Fruit fly (Drosophila melanogaster): ENCODE measurements around the gene CG9331.
A peak's percentile ranks its signal among the peaks of the same experiment; 100 is the strongest.

CG9331 gene

DNA sequence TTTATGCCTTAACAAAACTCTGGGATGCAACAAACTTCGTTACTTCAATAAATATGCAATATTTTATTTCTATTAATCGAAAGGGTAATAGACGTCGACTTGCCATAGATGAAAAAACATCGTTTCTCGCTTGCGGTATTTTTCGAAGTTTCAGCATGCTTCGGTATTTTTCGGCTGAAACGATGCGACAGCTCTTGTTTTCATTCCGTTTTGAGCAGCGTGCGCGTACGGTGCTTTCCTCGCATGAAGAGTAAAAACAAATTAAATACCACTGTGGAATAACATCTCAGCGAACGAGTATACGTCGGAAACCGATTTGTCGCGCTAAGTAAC lies 25.1 kb upstream of the CG9331 start, which contains the start of gene CG9328 (continued):
- TF ChIP-seq OdsH (GFP tag; optimal IDR thresholded peaks at IDR 0.05) (peak; percentile 50), CG6854 (GFP tag; optimal IDR thresholded peaks at IDR 0.05) (peak; percentile 26), vri (GFP tag; optimal IDR thresholded peaks at IDR 0.05) (peak; percentile 39), Blimp-1 (GFP tag; optimal IDR thresholded peaks at IDR 0.05) (no peak), CG11762 (GFP tag; optimal IDR thresholded peaks at IDR 0.05; ENCODE audit: insufficient read depth) (peak; percentile 15), CG34406 (GFP tag; optimal IDR thresholded peaks at IDR 0.05) (peak; percentile 31), acj6 (GFP tag; optimal IDR thresholded peaks at IDR 0.05) (peak; percentile 36), Lpt (GFP tag; optimal IDR thresholded peaks at IDR 0.05) (no peak), Hr38 (GFP tag; optimal IDR thresholded peaks at IDR 0.05) (no peak), Gug (GFP tag; IDR thresholded peaks at IDR 0.05) (0 out of 2 replicates have a peak, but pooled peaks have one; percentile 25), svp (GFP tag) (peak; percentile 68), achi (GFP tag; optimal IDR thresholded peaks at IDR 0.05) (no peak), Sox14 (GFP tag; optimal IDR thresholded peaks at IDR 0.05) (peak; percentile 0), esn (GFP tag; optimal IDR thresholded peaks at IDR 0.05) (peak; percentile 51), Met (GFP tag; optimal IDR thresholded peaks at IDR 0.05) (peak; percentile 63), CG6792 (GFP tag; optimal IDR thresholded peaks at IDR 0.05) (peak; percentile 22), CG8119 (GFP tag; IDR thresholded peaks at IDR 0.05) (no peak), CG6808 (GFP tag; optimal IDR thresholded peaks at IDR 0.05) (no peak), CG8632 (GFP tag; optimal IDR thresholded peaks at IDR 0.05) (no peak), CG31627 (GFP tag; optimal IDR thresholded peaks at IDR 0.05) (peak; percentile 54), topi (GFP tag; optimal IDR thresholded peaks at IDR 0.05) (peak; percentile 50), CG3919 (GFP tag; optimal IDR thresholded peaks at IDR 0.05) (peak; percentile 49), CG7368 (GFP tag; optimal IDR thresholded peaks at IDR 0.05) (no peak), CG1621 (tag; optimal IDR thresholded peaks at IDR 0.05) (peak; percentile 22), Smox (GFP tag; optimal IDR thresholded peaks at IDR 0.05) (peak; percentile 62), Ets21C (GFP tag; optimal IDR thresholded peaks at IDR 0.05) (peak; percentile 6), CG10669 (GFP tag; optimal IDR thresholded peaks at IDR 0.05) (peak; percentile 41), salr (GFP tag; optimal IDR thresholded peaks at IDR 0.05) (peak in 1 of 2 experiments; percentile 13), CG6163 (GFP tag; IDR thresholded peaks at IDR 0.05) (peak; percentile 74), CG11294 (GFP tag; IDR thresholded peaks at IDR 0.05) (peak; percentile 18; the same call in 1 of the 2 replicates)

DNA sequence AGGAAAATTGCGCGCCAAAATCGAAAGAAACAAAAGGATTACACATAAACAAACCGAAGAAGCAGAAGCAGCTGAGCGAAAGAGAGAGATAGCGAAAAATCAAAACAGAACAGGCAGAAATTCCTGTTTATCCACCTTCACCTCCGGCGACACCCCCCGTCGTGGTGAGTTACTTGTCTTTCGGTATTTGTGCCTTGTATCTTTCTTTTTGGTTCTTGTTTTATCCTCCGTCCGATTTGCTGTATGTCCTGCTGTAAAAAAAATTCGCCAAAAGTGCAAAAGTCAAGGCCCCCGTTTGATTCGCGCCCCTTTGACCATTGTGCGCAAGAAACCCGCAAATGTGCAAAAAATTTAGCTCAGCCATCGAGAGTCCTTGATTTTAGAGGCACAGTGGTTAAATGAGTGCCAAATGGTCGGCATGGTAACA lies 24.3 kb upstream of the CG9331 start:
- TF ChIP-seq Sox102F (GFP tag; optimal IDR thresholded peaks at IDR 0.05) (peak; percentile 22), CG8319 (GFP tag; optimal IDR thresholded peaks at IDR 0.05) (no peak), CG34406 (GFP tag; optimal IDR thresholded peaks at IDR 0.05) (no peak), Hr4 (GFP tag; optimal IDR thresholded peaks at IDR 0.05) (no peak), dac (GFP tag; optimal IDR thresholded peaks at IDR 0.05) (no peak), CG32006 (GFP tag; optimal IDR thresholded peaks at IDR 0.05) (no peak), Blimp-1 (GFP tag; optimal IDR thresholded peaks at IDR 0.05) (no peak), CG15336 (GFP tag; IDR thresholded peaks at IDR 0.05) (peak; percentile 25; the same call in 1 of the 2 replicates), svp (GFP tag) (peak; percentile 55), dsx (GFP tag; optimal IDR thresholded peaks at IDR 0.05; ENCODE audit: poor library complexity, severe bottlenecking) (peak; percentile 4), CG1621 (tag; optimal IDR thresholded peaks at IDR 0.05) (peak; percentile 48), CG9139 (GFP tag; optimal IDR thresholded peaks at IDR 0.05) (peak; percentile 53), Lpt (GFP tag; optimal IDR thresholded peaks at IDR 0.05) (peak; percentile 4), CG4318 (GFP tag; optimal IDR thresholded peaks at IDR 0.05) (no peak), OdsH (GFP tag; optimal IDR thresholded peaks at IDR 0.05) (no peak), cyc (GFP tag; optimal IDR thresholded peaks at IDR 0.05) (no peak), CG6276 (GFP tag; optimal IDR thresholded peaks at IDR 0.05) (peak; percentile 12), CG6163 (GFP tag; IDR thresholded peaks at IDR 0.05) (peak; percentile 64; the same call in 2 of the 3 replicates), ss (GFP tag; optimal IDR thresholded peaks at IDR 0.05) (peak; percentile 48 to 62), Ets96B (tag; optimal IDR thresholded peaks at IDR 0.05) (no peak), Eip78C (GFP tag) (peak; percentile 23), CG7368 (GFP tag; optimal IDR thresholded peaks at IDR 0.05) (no peak), salr (GFP tag; optimal IDR thresholded peaks at IDR 0.05) (no peak), Ets21C (GFP tag; optimal IDR thresholded peaks at IDR 0.05) (no peak), CG10631 (GFP tag; optimal IDR thresholded peaks at IDR 0.05) (no peak), topi (GFP tag; optimal IDR thresholded peaks at IDR 0.05) (no peak), vri (GFP tag; optimal IDR thresholded peaks at IDR 0.05) (peak; percentile 22), CG6808 (GFP tag; optimal IDR thresholded peaks at IDR 0.05) (no peak), Smox (GFP tag; optimal IDR thresholded peaks at IDR 0.05) (no peak), pdm3 (GFP tag; optimal IDR thresholded peaks at IDR 0.05) (peak; percentile 2), net (GFP tag; optimal IDR thresholded peaks at IDR 0.05) (peak; percentile 23), esn (GFP tag; optimal IDR thresholded peaks at IDR 0.05) (no peak), CG6854 (GFP tag; optimal IDR thresholded peaks at IDR 0.05) (peak; percentile 39), spab (GFP tag; optimal IDR thresholded peaks at IDR 0.05) (no peak), CG6792 (GFP tag; optimal IDR thresholded peaks at IDR 0.05) (no peak)
